Worm (Caenorhabditis elegans) whole organism, L4 larva: Measurements from ENCODE around the gene dkc-1.

Experiments used
- D1046.2 ChIP-seq: fragments of 200-800 bp; sonication (Bioruptor generic); IDR thresholded peaks from 2 replicates; pipeline ENCODE4 v1.3.6; 2022; ENCODE audit warnings: missing genetic modification characterization, missing compliant biosample characterization
- F10B5.3 ChIP-seq: sonication (generic microtip); optimal IDR thresholded peaks from 2 replicates; lab custom pipeline; 2016; ENCODE audit warnings: mild to moderate bottlenecking, missing genetic modification characterization, missing compliant biosample characterization
- F26F4.8 ChIP-seq: fragments of 200-800 bp; sonication (Bioruptor generic); conservative IDR thresholded peaks from 2 replicates; pipeline ENCODE4 v1.3.6; 2022; ENCODE audit warnings: missing genetic modification characterization, missing compliant biosample characterization
- F44E2.7 ChIP-seq: fragments of 200-800 bp; sonication (Bioruptor generic); IDR thresholded peaks from 2 replicates; pipeline ENCODE4 v2.1.2; 2022; ENCODE audit warnings: missing genetic modification characterization, missing compliant biosample characterization
- Y48G9A.11 ChIP-seq: fragments of 200-800 bp; sonication (Bioruptor generic); IDR thresholded peaks from 2 replicates; pipeline ENCODE4 v1.3.6; 2022; ENCODE audit warnings: missing genetic modification reagents, missing genetic modification characterization, missing compliant biosample characterization
- Y75B8A.6 ChIP-seq: fragments of 200-800 bp; sonication (Bioruptor generic); IDR thresholded peaks from 2 replicates; pipeline ENCODE4 v1.3.6; 2022; ENCODE audit warnings: missing genetic modification reagents, missing genetic modification characterization, missing compliant biosample characterization
- ZK337.2 ChIP-seq: fragments of 200-800 bp; sonication (Bioruptor generic); IDR thresholded peaks from 2 replicates; pipeline ENCODE4 v1.3.6; 2022; ENCODE audit warnings: missing genetic modification reagents, missing genetic modification characterization, missing compliant biosample characterization
- aha-1 ChIP-seq: fragments of 150-350 bp; peaks from one replicate; lab custom pipeline; 2014; ENCODE audit warnings: missing biosample characterization, missing genetic modification characterization
- ceh-20 ChIP-seq: fragments of 200-800 bp; sonication (Bioruptor generic); IDR thresholded peaks from 2 replicates; pipeline ENCODE4 v1.3.6; 2022; ENCODE audit warnings: missing genetic modification reagents, missing genetic modification characterization, missing compliant biosample characterization
- ceh-44 ChIP-seq: fragments of 200-800 bp; sonication (Bioruptor generic); IDR thresholded peaks from 2 replicates; pipeline ENCODE4 v1.3.6; 2022; ENCODE audit warnings: missing genetic modification reagents, missing genetic modification characterization, missing compliant biosample characterization
- ces-1 ChIP-seq: fragments of 150-350 bp; sonication (generic microtip); optimal IDR thresholded peaks from 4 replicates; lab custom pipeline; 2014; ENCODE audit warnings: missing biosample characterization, missing genetic modification reagents, missing genetic modification characterization
- ctbp-1 ChIP-seq: fragments of 200-800 bp; sonication (Bioruptor generic); IDR thresholded peaks from 2 replicates; pipeline ENCODE4 v1.3.6; 2022; ENCODE audit warnings: missing genetic modification reagents, missing genetic modification characterization, missing compliant biosample characterization
- daf-8 ChIP-seq: fragments of 200-800 bp; sonication (Bioruptor generic); IDR thresholded peaks from 2 replicates; pipeline ENCODE4 v1.3.6; 2022; ENCODE audit warnings: missing genetic modification characterization, missing compliant biosample characterization
- dmd-8 ChIP-seq: fragments of 200-800 bp; sonication (Bioruptor generic); IDR thresholded peaks from 2 replicates; pipeline ENCODE4 v1.3.6; 2022; ENCODE audit warnings: missing genetic modification characterization, missing compliant biosample characterization
- dmd-9 ChIP-seq: fragments of 200-800 bp; sonication (Bioruptor generic); IDR thresholded peaks from 2 replicates; pipeline ENCODE4 v1.3.6; 2022; ENCODE audit warnings: missing genetic modification reagents, missing genetic modification characterization, missing compliant biosample characterization
- dpl-1 ChIP-seq: fragments of 150-350 bp; optimal IDR thresholded peaks from 2 replicates; lab custom pipeline; 2014; ENCODE audit warnings: missing biosample characterization, missing genetic modification reagents, missing genetic modification characterization
- egl-27 ChIP-seq: sonication (generic microtip); optimal IDR thresholded peaks from 3 replicates; lab custom pipeline; 2017; ENCODE audit warnings: missing biosample characterization, missing genetic modification reagents, missing genetic modification characterization
- egl-43 ChIP-seq: fragments of 200-800 bp; sonication (Bioruptor generic); IDR thresholded peaks from 2 replicates; pipeline ENCODE4 v1.3.6; 2022; ENCODE audit warnings: missing genetic modification reagents, missing genetic modification characterization, missing compliant biosample characterization
- hif-1 ChIP-seq, 2 experiments: sonication (generic microtip); optimal IDR thresholded peaks; 2 replicates each; lab custom pipeline; 2016 to 2017; ENCODE audit warnings: missing compliant biosample characterization in 2 of 2, missing genetic modification characterization in 2 of 2, missing genetic modification reagents in 2 of 2, missing genotype in 2 of 2, mild to moderate bottlenecking in 1 of 2
- hlh-11 ChIP-seq: fragments of 200-800 bp; sonication (Bioruptor generic); optimal IDR thresholded peaks from 2 replicates; lab custom pipeline; 2018; ENCODE audit warnings: mild to moderate bottlenecking, missing genetic modification characterization, missing compliant biosample characterization
- hmg-1.1 ChIP-seq: fragments of 200-800 bp; sonication (Bioruptor generic); IDR thresholded peaks from 2 replicates; pipeline ENCODE4 v1.3.6; 2022; ENCODE audit warnings: missing genetic modification reagents, missing genetic modification characterization, missing compliant biosample characterization
- jun-1 ChIP-seq: fragments of 150-350 bp; optimal IDR thresholded peaks from 2 replicates; lab custom pipeline; 2014; ENCODE audit warnings: missing biosample characterization, missing genetic modification reagents, missing genetic modification characterization
- lin-13 ChIP-seq: fragments of 150-350 bp; optimal IDR thresholded peaks from 2 replicates; lab custom pipeline; 2014; ENCODE audit warnings: missing biosample characterization, missing genetic modification reagents, missing genetic modification characterization
- lin-38 ChIP-seq: fragments of 200-800 bp; sonication (Bioruptor generic); IDR thresholded peaks from 2 replicates; pipeline ENCODE4 v1.3.6; 2022; ENCODE audit warnings: missing genetic modification reagents, missing genetic modification characterization, missing compliant biosample characterization
- lir-3 ChIP-seq: sonication (generic microtip); optimal IDR thresholded peaks from 2 replicates; lab custom pipeline; 2016; ENCODE audit warnings: mild to moderate bottlenecking, missing genetic modification characterization, missing compliant biosample characterization
- lsy-2 ChIP-seq, 2 experiments: fragments of 150-350 bp in 1 of 2; sonication (generic microtip) in 1 of 2; optimal IDR thresholded peaks; 2 replicates each; lab custom pipeline; 2014 to 2017; ENCODE audit warnings: missing biosample characterization in 2 of 2, missing genetic modification characterization in 2 of 2
- madf-5 ChIP-seq, 2 experiments: fragments of 200-800 bp; sonication (Bioruptor generic); IDR thresholded peaks; 2 replicates each; pipeline ENCODE4 v1.3.6; 2022; ENCODE audit warnings: missing compliant biosample characterization in 2 of 2, missing genetic modification characterization in 2 of 2
- madf-9 ChIP-seq: fragments of 200-800 bp; sonication (Bioruptor generic); conservative IDR thresholded peaks from 2 replicates; pipeline ENCODE4 v1.3.6; 2022; ENCODE audit warnings: missing genetic modification reagents, missing genetic modification characterization, missing compliant biosample characterization
- mdt-29 ChIP-seq: fragments of 200-800 bp; sonication (Bioruptor generic); IDR thresholded peaks from 2 replicates; pipeline ENCODE4 v1.3.6; 2022; ENCODE audit warnings: missing genetic modification reagents, missing genetic modification characterization, missing compliant biosample characterization
- mep-1 ChIP-seq: fragments of 150-350 bp; sonication (generic microtip); optimal IDR thresholded peaks from 3 replicates; lab custom pipeline; 2014; ENCODE audit warnings: missing biosample characterization, missing genetic modification characterization
- mxl-2 ChIP-seq: fragments of 200-800 bp; sonication (Bioruptor generic); conservative IDR thresholded peaks from 2 replicates; pipeline ENCODE4 v1.3.6; 2022; ENCODE audit warnings: missing genetic modification reagents, missing genetic modification characterization, missing compliant biosample characterization
- mxl-3 ChIP-seq: fragments of 200-800 bp; sonication (Bioruptor generic); optimal IDR thresholded peaks from 2 replicates; lab custom pipeline; 2018; ENCODE audit warnings: mild to moderate bottlenecking, missing genetic modification characterization, missing compliant biosample characterization
- nhr-10 ChIP-seq: fragments of 150-350 bp; optimal IDR thresholded peaks from 2 replicates; lab custom pipeline; 2014; ENCODE audit warnings: missing biosample characterization, missing genetic modification characterization
- nhr-11 ChIP-seq: fragments of 150-350 bp; optimal IDR thresholded peaks from 2 replicates; lab custom pipeline; 2014; ENCODE audit warnings: missing biosample characterization, missing genetic modification characterization
- nhr-111 ChIP-seq: fragments of 200-800 bp; sonication (Bioruptor generic); optimal IDR thresholded peaks from 2 replicates; lab custom pipeline; 2018; ENCODE audit warnings: mild to moderate bottlenecking, missing genetic modification characterization, missing compliant biosample characterization
- nhr-28 ChIP-seq: fragments of 150-350 bp; optimal IDR thresholded peaks from 2 replicates; lab custom pipeline; 2014; ENCODE audit warnings: missing biosample characterization, missing genetic modification characterization
- nhr-48 ChIP-seq: sonication (generic microtip); optimal IDR thresholded peaks from 2 replicates; lab custom pipeline; 2016; ENCODE audit warnings: mild to moderate bottlenecking, missing genetic modification characterization, missing compliant biosample characterization
- nhr-6 ChIP-seq: fragments of 150-350 bp; optimal IDR thresholded peaks from 2 replicates; lab custom pipeline; 2014; ENCODE audit warnings: missing biosample characterization, missing genetic modification characterization
- nhr-76 ChIP-seq: fragments of 150-350 bp; optimal IDR thresholded peaks from 2 replicates; lab custom pipeline; 2014; ENCODE audit warnings: missing biosample characterization, missing genetic modification characterization
- nhr-77 ChIP-seq: fragments of 150-350 bp; optimal IDR thresholded peaks from 2 replicates; lab custom pipeline; 2014; ENCODE audit warnings: missing biosample characterization, missing genetic modification characterization
- php-3 ChIP-seq: fragments of 200-800 bp; sonication (Bioruptor generic); IDR thresholded peaks from 2 replicates; pipeline ENCODE4 v1.3.6; 2022; ENCODE audit warnings: missing genetic modification reagents, missing genetic modification characterization, missing compliant biosample characterization
- saeg-2 ChIP-seq: fragments of 200-800 bp; sonication (Bioruptor generic); IDR thresholded peaks from 2 replicates; pipeline ENCODE4 v1.3.6; 2022; ENCODE audit warnings: missing genetic modification reagents, missing genetic modification characterization, missing compliant biosample characterization
- set-16 ChIP-seq: fragments of 200-800 bp; sonication (Bioruptor generic); IDR thresholded peaks from 2 replicates; pipeline ENCODE4 v1.3.6; 2022; ENCODE audit warnings: missing genetic modification reagents, missing genetic modification characterization, missing compliant biosample characterization
- spr-1 ChIP-seq: sonication (generic microtip); optimal IDR thresholded peaks from 2 replicates; lab custom pipeline; 2016; ENCODE audit warnings: mild to moderate bottlenecking, missing genetic modification characterization, missing compliant biosample characterization
- tag-97 ChIP-seq: fragments of 200-800 bp; sonication (Bioruptor generic); IDR thresholded peaks from 2 replicates; pipeline ENCODE4 v1.3.6; 2022; ENCODE audit warnings: missing genetic modification characterization, missing compliant biosample characterization
- tra-1 ChIP-seq: fragments of 200-800 bp; sonication (Bioruptor generic); IDR thresholded peaks from 2 replicates; pipeline ENCODE4 v1.3.6; 2022; ENCODE audit warnings: missing genetic modification reagents, missing genetic modification characterization, missing compliant biosample characterization
- vab-7 ChIP-seq: fragments of 200-800 bp; sonication (Bioruptor generic); IDR thresholded peaks from 2 replicates; pipeline ENCODE4 v1.3.6; 2022; ENCODE audit warnings: missing genetic modification reagents, missing genetic modification characterization, missing compliant biosample characterization
- zfp-2 ChIP-seq: sonication (generic microtip); optimal IDR thresholded peaks from 2 replicates; lab custom pipeline; 2016; ENCODE audit warnings: mild to moderate bottlenecking, missing genetic modification characterization, missing compliant biosample characterization
- zfp-3 ChIP-seq: fragments of 200-800 bp; sonication (Bioruptor generic); conservative IDR thresholded peaks from 2 replicates; pipeline ENCODE4 v1.3.6; 2022; ENCODE audit warnings: missing genetic modification reagents, missing genetic modification characterization, missing compliant biosample characterization
- zip-11 ChIP-seq: fragments of 200-800 bp; sonication (Bioruptor generic); IDR thresholded peaks from 2 replicates; pipeline ENCODE4 v1.3.6; 2022; ENCODE audit warnings: missing genetic modification characterization, missing compliant biosample characterization
- zip-2 ChIP-seq: fragments of 150-350 bp; optimal IDR thresholded peaks from 2 replicates; lab custom pipeline; 2014; ENCODE audit warnings: missing biosample characterization, missing genetic modification characterization
- ztf-7 ChIP-seq: fragments of 150-350 bp; optimal IDR thresholded peaks from 2 replicates; lab custom pipeline; 2014; ENCODE audit warnings: missing biosample characterization, missing genetic modification characterization

dkc-1 gene

ce11 chrIII:10733300-10733699, 14.9 kb upstream of the dkc-1 start:
- TF ChIP-seq F10B5.3 (tag; lab: Kevin White, UChicago) (no peak), tag-97 (GFP tag; lab: Robert Waterston, UW) (no peak), zip-2 (no peak), madf-9 (0 out of 2 replicates have a peak, but pooled peaks have one; percentile 29), Y75B8A.6 (GFP tag; lab: Robert Waterston, UW) (no peak), egl-43 (GFP tag; lab: Robert Waterston, UW) (0 out of 2 replicates have a peak, but pooled peaks have one; percentile 17), tra-1 (GFP tag; lab: Robert Waterston, UW) (no peak), F44E2.7 (GFP tag; lab: Robert Waterston, UW) (no peak), zip-11 (GFP tag; lab: Robert Waterston, UW) (no peak), dmd-8 (GFP tag; lab: Robert Waterston, UW) (no peak), nhr-6 (no peak), jun-1 (tag; lab: Kevin White, UChicago) (no peak), ctbp-1 (GFP tag; lab: Robert Waterston, UW) (no peak), daf-8 (no peak), nhr-111 (no peak), lsy-2 (tag; optimal IDR thresholded peaks at IDR 0.05; lab: Kevin White, UChicago) (no peak), Y48G9A.11 (GFP tag; lab: Robert Waterston, UW) (peak; percentile 50; the same call in 1 of the 2 replicates), zfp-2 (no peak), vab-7 (peak; percentile 40; the same call in 1 of the 2 replicates), dmd-9 (no peak), dpl-1 (GFP tag; lab: Kevin White, UChicago) (no peak), ceh-20 (GFP tag; lab: Robert Waterston, UW) (no peak), nhr-10 (tag; lab: Kevin White, UChicago) (no peak), saeg-2 (GFP tag; lab: Robert Waterston, UW) (no peak), lin-13 (no peak), mxl-3 (GFP tag; lab: Kevin White, UChicago) (no peak), nhr-77 (tag; lab: Kevin White, UChicago) (no peak), lir-3 (no peak), ceh-44 (0 out of 2 replicates have a peak, but pooled peaks have one; percentile 18), mxl-2 (GFP tag; lab: Robert Waterston, UW) (no peak), lin-38 (GFP tag; lab: Robert Waterston, UW) (peak; percentile 48), hif-1 (tag; optimal IDR thresholded peaks at IDR 0.05; lab: Kevin White, UChicago) (no peak), hmg-1.1 (GFP tag; lab: Robert Waterston, UW) (no peak), nhr-11 (tag; lab: Kevin White, UChicago) (no peak), spr-1 (no peak), php-3 (GFP tag; lab: Robert Waterston, UW) (0 out of 2 replicates have a peak, but pooled peaks have one; percentile 34), hlh-11 (tag; lab: Kevin White, UChicago) (no peak), zfp-3 (no peak), nhr-28 (no peak), egl-27 (tag; lab: Kevin White, UChicago) (no peak), mep-1 (tag; lab: Kevin White, UChicago) (no peak), ZK337.2 (GFP tag; lab: Robert Waterston, UW) (no peak), D1046.2 (GFP tag; lab: Robert Waterston, UW) (peak; percentile 37; the same call in 1 of the 2 replicates), set-16 (0 out of 2 replicates have a peak, but pooled peaks have one; percentile 20), madf-5 (GFP tag; IDR thresholded peaks at IDR 0.05; lab: Robert Waterston, UW) (no peak), nhr-48 (tag; lab: Kevin White, UChicago) (no peak), mdt-29 (GFP tag; lab: Robert Waterston, UW) (peak; percentile 59; the same call in 1 of the 2 replicates), ces-1 (GFP tag; lab: Kevin White, UChicago) (no peak), aha-1 (tag; lab: Kevin White, UChicago) (no peak), ztf-7 (tag; lab: Kevin White, UChicago) (no peak), F26F4.8 (GFP tag; lab: Robert Waterston, UW) (0 out of 2 replicates have a peak, but pooled peaks have one; percentile 17), nhr-76 (tag; lab: Kevin White, UChicago) (no peak)
